Fruit fly (Drosophila melanogaster) whole organism, embryonic: ENCODE data around the gene LysS.

ENCODE experiments used
- B-H2 ChIP-seq: fragments of 200-800 bp; sonication (Bioruptor generic); optimal IDR thresholded peaks from 2 replicates; lab custom pipeline; 2018; ENCODE audit warnings: missing biosample characterization, mild to moderate bottlenecking, missing genetic modification characterization
- Bgb ChIP-seq: fragments of 200-800 bp; sonication (Bioruptor generic); IDR thresholded peaks from 2 replicates; pipeline ENCODE4 v1.3.6; 2022; ENCODE audit warnings: missing biosample characterization, missing genetic modification characterization; ENCODE audit not compliant: partially characterized antibody
- Blimp-1 ChIP-seq: fragments of 200-800 bp; sonication (Bioruptor generic); optimal IDR thresholded peaks from 3 replicates; lab custom pipeline; 2018; ENCODE audit warnings: missing biosample characterization, missing genetic modification characterization, mild to moderate bottlenecking, moderate library complexity, missing genetic modification reagents
- CG10565 ChIP-seq: fragments of 200-800 bp; sonication (Bioruptor generic); optimal IDR thresholded peaks from 3 replicates; lab custom pipeline; 2016; ENCODE audit warnings: missing biosample characterization, mild to moderate bottlenecking, missing genetic modification characterization
- CG11093 ChIP-seq: fragments of 200-800 bp; sonication (Bioruptor generic); IDR thresholded peaks from 3 replicates; pipeline ENCODE4 v1.3.6; 2022; ENCODE audit warnings: missing biosample characterization, missing genetic modification characterization
- CG15601 ChIP-seq: fragments of 200-800 bp; sonication (Bioruptor generic); optimal IDR thresholded peaks from 3 replicates; lab custom pipeline; 2019; ENCODE audit warnings: missing biosample characterization, mild to moderate bottlenecking, missing genetic modification characterization, moderate library complexity
- CG1603 ChIP-seq: fragments of 200-800 bp; sonication (Bioruptor generic); optimal IDR thresholded peaks from 2 replicates; lab custom pipeline; 2019; ENCODE audit warnings: missing biosample characterization, mild to moderate bottlenecking, missing genetic modification characterization, moderate library complexity
- CG17612 ChIP-seq: fragments of 200-800 bp; sonication (Bioruptor generic); IDR thresholded peaks from 2 replicates; pipeline ENCODE4 v1.3.6; 2022; ENCODE audit warnings: missing biosample characterization, missing genetic modification characterization
- CG31365 ChIP-seq: fragments of 200-800 bp; sonication (Bioruptor generic); optimal IDR thresholded peaks from 2 replicates; lab custom pipeline; 2018; ENCODE audit warnings: missing biosample characterization, mild to moderate bottlenecking, missing genetic modification characterization
- CG31441 ChIP-seq: fragments of 200-800 bp; sonication (Bioruptor generic); IDR thresholded peaks from 2 replicates; pipeline ENCODE4 v1.3.6; 2022; ENCODE audit warnings: missing biosample characterization, missing genetic modification characterization
- CG33557 ChIP-seq: fragments of 200-800 bp; sonication (Bioruptor generic); optimal IDR thresholded peaks from 2 replicates; lab custom pipeline; 2019; ENCODE audit warnings: missing biosample characterization, mild to moderate bottlenecking, missing genetic modification characterization, moderate library complexity
- CG43689 ChIP-seq: fragments of 200-800 bp; sonication (Bioruptor generic); IDR thresholded peaks from 2 replicates; pipeline ENCODE4 v1.3.6; 2022; ENCODE audit warnings: missing biosample characterization, missing genetic modification characterization
- CG4730 ChIP-seq: fragments of 200-800 bp; sonication (Bioruptor generic); IDR thresholded peaks from 2 replicates; pipeline ENCODE4 v1.3.6; 2022; ENCODE audit warnings: missing biosample characterization, missing genetic modification characterization
- CG8281 ChIP-seq: fragments of 200-800 bp; sonication (Bioruptor generic); optimal IDR thresholded peaks from 2 replicates; lab custom pipeline; 2018; ENCODE audit warnings: missing biosample characterization, mild to moderate bottlenecking, missing genetic modification characterization, moderate library complexity
- Chrac-16 ChIP-seq: fragments of 200-800 bp; sonication (Bioruptor generic); optimal IDR thresholded peaks from 3 replicates; lab custom pipeline; 2016; ENCODE audit warnings: missing biosample characterization, missing genetic modification characterization
- Dref ChIP-seq: fragments of 200-800 bp; sonication (Bioruptor generic); IDR thresholded peaks from 2 replicates; pipeline ENCODE4 v1.3.6; 2022; ENCODE audit warnings: missing biosample characterization, missing genetic modification characterization
- ERR ChIP-seq: fragments of 200-800 bp; sonication (Bioruptor generic); optimal IDR thresholded peaks from 2 replicates; lab custom pipeline; 2016; ENCODE audit warnings: missing biosample characterization, missing genetic modification characterization
- GATAe ChIP-seq: fragments of 200-800 bp; sonication (Bioruptor generic); conservative IDR thresholded peaks from 2 replicates; pipeline ENCODE4 v1.3.6; 2022; ENCODE audit warnings: missing biosample characterization, missing genetic modification characterization
- Gsc ChIP-seq: fragments of 200-800 bp; sonication (Bioruptor generic); IDR thresholded peaks from 2 replicates; pipeline ENCODE4 v1.3.6; 2022; ENCODE audit warnings: missing biosample characterization, missing genetic modification characterization
- Gug ChIP-seq: fragments of 200-800 bp; sonication (Bioruptor generic); IDR thresholded peaks from 4 replicates; pipeline ENCODE4 v1.3.6; 2022; ENCODE audit warnings: missing biosample characterization, missing genetic modification characterization
- Hey ChIP-seq: fragments of 200-800 bp; sonication (Bioruptor generic); optimal IDR thresholded peaks from 3 replicates; lab custom pipeline; 2018; ENCODE audit warnings: missing biosample characterization, mild to moderate bottlenecking, missing genetic modification characterization
- Hsf ChIP-seq: fragments of 200-800 bp; sonication (Bioruptor generic); optimal IDR thresholded peaks from 3 replicates; lab custom pipeline; 2016; ENCODE audit warnings: missing biosample characterization, missing genetic modification characterization
- Nf-YA ChIP-seq: fragments of 200-800 bp; sonication (Bioruptor generic); IDR thresholded peaks from 2 replicates; pipeline ENCODE4 v1.3.6; 2022; ENCODE audit warnings: missing biosample characterization, missing genetic modification characterization
- Pdp1 ChIP-seq, 2 experiments: fragments of 200-800 bp; sonication (Bioruptor generic); optimal IDR thresholded peaks; 3 replicates each; lab custom pipeline; 2016; ENCODE audit warnings: missing biosample characterization in 2 of 2, missing genetic modification characterization in 2 of 2, mild to moderate bottlenecking in 1 of 2, moderate library complexity in 1 of 2
- Ptx1 ChIP-seq: fragments of 200-800 bp; sonication (Bioruptor generic); IDR thresholded peaks from 2 replicates; pipeline ENCODE4 v1.3.6; 2022; ENCODE audit warnings: missing biosample characterization, missing genetic modification characterization
- Ravus ChIP-seq: fragments of 200-800 bp; sonication (Bioruptor generic); IDR thresholded peaks from 2 replicates; pipeline ENCODE4 v1.3.6; 2022; ENCODE audit warnings: missing biosample characterization, missing genetic modification characterization
- Sry-β ChIP-seq: fragments of 200-800 bp; sonication (Bioruptor generic); optimal IDR thresholded peaks from 2 replicates; lab custom pipeline; 2018; ENCODE audit warnings: missing biosample characterization, mild to moderate bottlenecking, missing genetic modification characterization, moderate library complexity
- al ChIP-seq: fragments of 200-800 bp; sonication (Bioruptor generic); IDR thresholded peaks from 2 replicates; pipeline ENCODE4 v1.3.6; 2022; ENCODE audit warnings: missing biosample characterization, missing genetic modification characterization
- bcd ChIP-seq: fragments of 200-800 bp; sonication (Bioruptor generic); optimal IDR thresholded peaks from 2 replicates; lab custom pipeline; 2017; ENCODE audit warnings: missing biosample characterization, mild to moderate bottlenecking, missing genetic modification characterization
- chinmo ChIP-seq: fragments of 200-800 bp; sonication (Bioruptor generic); IDR thresholded peaks from 4 replicates; pipeline ENCODE4 v1.3.6; 2022; ENCODE audit warnings: missing biosample characterization, missing genetic modification characterization; ENCODE audit not compliant: partially characterized antibody
- cwo ChIP-seq: fragments of 200-800 bp; sonication (Bioruptor generic); optimal IDR thresholded peaks from 3 replicates; lab custom pipeline; 2017; ENCODE audit warnings: missing biosample characterization, missing genetic modification characterization, mild to moderate bottlenecking, moderate library complexity, missing genetic modification reagents
- disco-r ChIP-seq: fragments of 200-800 bp; sonication (Bioruptor generic); optimal IDR thresholded peaks from 2 replicates; lab custom pipeline; 2016; ENCODE audit warnings: missing biosample characterization, missing genetic modification characterization
- emc ChIP-seq: fragments of 200-800 bp; sonication (Bioruptor generic); optimal IDR thresholded peaks from 2 replicates; lab custom pipeline; 2016; ENCODE audit warnings: missing biosample characterization, missing genetic modification characterization
- esg ChIP-seq: fragments of 200-800 bp; sonication (Bioruptor generic); conservative IDR thresholded peaks from 2 replicates; pipeline ENCODE4 v1.3.6; 2022; ENCODE audit warnings: missing biosample characterization, missing genetic modification characterization
- eve ChIP-seq, 2 experiments: fragments of >200 bp; optimal IDR thresholded peaks; 2 replicates each; lab custom pipeline; 2017; ENCODE audit warnings: missing biosample characterization in 2 of 2, missing genetic modification characterization in 2 of 2
- fd3F ChIP-seq: fragments of 200-800 bp; sonication (Bioruptor generic); optimal IDR thresholded peaks from 2 replicates; lab custom pipeline; 2018; ENCODE audit warnings: missing biosample characterization, mild to moderate bottlenecking, missing genetic modification characterization, moderate library complexity
- fd96Cb ChIP-seq: fragments of 200-800 bp; sonication (Bioruptor generic); optimal IDR thresholded peaks from 2 replicates; lab custom pipeline; 2018; ENCODE audit warnings: missing biosample characterization, mild to moderate bottlenecking, missing genetic modification characterization, moderate library complexity
- gcm ChIP-seq: fragments of 200-800 bp; sonication (Bioruptor generic); optimal IDR thresholded peaks from 2 replicates; lab custom pipeline; 2019; ENCODE audit warnings: missing biosample characterization, mild to moderate bottlenecking, missing genetic modification characterization, moderate library complexity
- kah ChIP-seq: fragments of 200-800 bp; sonication (Bioruptor generic); optimal IDR thresholded peaks from 2 replicates; lab custom pipeline; 2018; ENCODE audit warnings: missing biosample characterization, mild to moderate bottlenecking, missing genetic modification characterization
- maf-S ChIP-seq: fragments of 200-800 bp; sonication (Bioruptor generic); optimal IDR thresholded peaks from 2 replicates; lab custom pipeline; 2016; ENCODE audit warnings: missing biosample characterization, missing genetic modification characterization
- nau ChIP-seq: fragments of 200-800 bp; sonication (Bioruptor generic); optimal IDR thresholded peaks from 3 replicates; lab custom pipeline; 2017; ENCODE audit warnings: missing biosample characterization, mild to moderate bottlenecking, missing genetic modification characterization, missing genetic modification reagents
- oc ChIP-seq: fragments of 200-800 bp; sonication (Bioruptor generic); optimal IDR thresholded peaks from 2 replicates; lab custom pipeline; 2018; ENCODE audit warnings: missing biosample characterization, mild to moderate bottlenecking, missing genetic modification characterization, moderate library complexity
- org-1 ChIP-seq: fragments of 200-800 bp; sonication (Bioruptor generic); optimal IDR thresholded peaks from 2 replicates; lab custom pipeline; 2017; ENCODE audit warnings: missing biosample characterization, missing genetic modification characterization
- prd ChIP-seq, 3 experiments: fragments of >200 bp in 2 of 3; fragments of 200-800 bp in 1 of 3; sonication (Bioruptor generic) in 1 of 3; optimal IDR thresholded peaks in 2 of 3; IDR thresholded peaks in 1 of 3; 2 replicates in 2 of 3; 3 replicates in 1 of 3; pipeline versions ENCODE4 v1.3.6 to Lab custom; 2017 to 2022; ENCODE audit warnings: missing biosample characterization in 1 of 3, missing genetic modification characterization in 1 of 3
- pros ChIP-seq: fragments of 200-800 bp; sonication (Bioruptor generic); optimal IDR thresholded peaks from 3 replicates; lab custom pipeline; 2019; ENCODE audit warnings: missing biosample characterization, mild to moderate bottlenecking, missing genetic modification characterization, moderate library complexity
- psq ChIP-seq: fragments of 200-800 bp; sonication (Bioruptor generic); optimal IDR thresholded peaks from 2 replicates; lab custom pipeline; 2017; ENCODE audit warnings: missing biosample characterization, missing genetic modification characterization
- salm ChIP-seq: fragments of 200-800 bp; sonication (Bioruptor generic); optimal IDR thresholded peaks from 2 replicates; lab custom pipeline; 2018; ENCODE audit warnings: missing biosample characterization, mild to moderate bottlenecking, missing genetic modification characterization
- slou ChIP-seq: fragments of 200-800 bp; sonication (Bioruptor generic); optimal IDR thresholded peaks from 3 replicates; lab custom pipeline; 2016; ENCODE audit warnings: missing biosample characterization, missing genetic modification characterization
- sr ChIP-seq: fragments of 200-800 bp; sonication (Bioruptor generic); IDR thresholded peaks from 3 replicates; pipeline ENCODE4 v1.3.6; 2022; ENCODE audit warnings: missing biosample characterization, missing genetic modification characterization
- stc ChIP-seq: fragments of 200-800 bp; sonication (Bioruptor generic); IDR thresholded peaks from 2 replicates; pipeline ENCODE4 v1.3.6; 2022; ENCODE audit warnings: missing biosample characterization, missing genetic modification characterization
- tio ChIP-seq: fragments of 200-800 bp; sonication (Bioruptor generic); optimal IDR thresholded peaks from 2 replicates; lab custom pipeline; 2017; ENCODE audit warnings: missing biosample characterization, missing genetic modification characterization, inconsistent platforms

The LysS gene

DNA sequence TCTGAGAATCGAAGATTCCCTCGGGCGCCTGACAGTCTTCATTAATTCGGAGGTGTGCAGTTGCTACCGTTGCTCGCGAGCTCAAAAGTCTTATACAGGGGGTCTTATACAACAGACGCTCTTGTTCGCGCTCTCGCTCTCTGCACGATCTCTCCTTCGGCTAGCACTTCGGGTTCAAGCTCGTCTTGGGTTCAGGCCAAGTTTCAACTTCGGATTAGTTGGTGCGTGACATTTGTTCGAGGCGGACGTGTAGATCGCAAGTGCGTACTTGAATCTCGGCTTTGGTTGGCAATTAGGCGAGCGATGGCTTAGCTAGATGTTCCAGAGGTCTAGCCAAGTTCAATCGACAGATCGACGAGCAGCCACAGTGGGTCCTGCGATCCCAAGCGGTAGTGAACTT lies 19.3 kb upstream of the LysS start (continued):
- TF ChIP-seq bcd (GFP tag; lab: Kevin White, UChicago) (peak; percentile 28), CG4730 (no peak), B-H2 (GFP tag; lab: Kevin White, UChicago) (no peak), CG10565 (GFP tag; lab: Kevin White, UChicago) (no peak), CG1603 (tag; lab: Kevin White, UChicago) (no peak), CG31365 (tag; lab: Kevin White, UChicago) (no peak), emc (no peak), tio (GFP tag; lab: Kevin White, UChicago) (no peak), psq (no peak), CG33557 (GFP tag; lab: Kevin White, UChicago) (no peak), CG15601 (no peak), Ravus (GFP tag; lab: Robert Waterston, UW) (no peak), salm (tag; lab: Kevin White, UChicago) (no peak), oc (tag; lab: Kevin White, UChicago) (peak; percentile 43), al (no peak), stc (GFP tag; lab: Robert Waterston, UW) (no peak), Dref (GFP tag; lab: Robert Waterston, UW) (no peak), Hsf (no peak), pros (GFP tag; lab: Kevin White, UChicago) (peak; percentile 28), nau (no peak), ERR (GFP tag; lab: Kevin White, UChicago) (no peak), Sry-β (GFP tag; lab: Kevin White, UChicago) (no peak), cwo (no peak), Blimp-1 (peak; percentile 43), chinmo (GFP tag; lab: Robert Waterston, UW) (peak; percentile 77; the same call in 2 of the 4 replicates), Gug (no peak), CG11093 (GFP tag; lab: Robert Waterston, UW) (no peak), Pdp1 (GFP tag; optimal IDR thresholded peaks at IDR 0.05; lab: Kevin White, UChicago) (no peak), Hey (tag; lab: Kevin White, UChicago) (no peak), Nf-YA (GFP tag; lab: Robert Waterston, UW) (no peak), CG17612 (no peak), prd (optimal IDR thresholded peaks at IDR 0.05; lab: Kevin White, UChicago) (no peak), prd (GFP tag; IDR thresholded peaks at IDR 0.05; lab: Robert Waterston, UW) (no peak), disco-r (no peak), fd96Cb (no peak), fd3F (GFP tag; lab: Kevin White, UChicago) (no peak), Gsc (no peak), org-1 (GFP tag; lab: Kevin White, UChicago) (no peak), maf-S (GFP tag; lab: Kevin White, UChicago) (no peak), GATAe (GFP tag; lab: Robert Waterston, UW) (no peak), slou (no peak), Chrac-16 (GFP tag; lab: Kevin White, UChicago) (no peak), kah (no peak), Ptx1 (GFP tag; lab: Robert Waterston, UW) (no peak), Bgb (GFP tag; lab: Robert Waterston, UW) (0 out of 2 replicates have a peak, but pooled peaks have one; percentile 17), CG43689 (GFP tag; lab: Robert Waterston, UW) (no peak), CG31441 (GFP tag; lab: Robert Waterston, UW) (no peak), sr (no peak), CG8281 (tag; lab: Kevin White, UChicago) (no peak), eve (GFP tag; optimal IDR thresholded peaks at IDR 0.05; lab: Kevin White, UChicago) (no peak), gcm (GFP tag; lab: Kevin White, UChicago) (no peak), esg (GFP tag; lab: Robert Waterston, UW) (no peak)
